Fruit fly (Drosophila melanogaster): ENCODE data around the gene CG14963.

Gene CG14963

dm6 chr3L:3192912-3193311, 20.6 kb upstream of the CG14963 start, which contains the start of gene Hsp83 (continued):
- TF ChIP-seq PHDP (tag; optimal IDR thresholded peaks at IDR 0.05): peak; percentile 98
- no peak for TF ChIP-seq Abd-B (GFP tag; optimal IDR thresholded peaks at IDR 0.05)
- TF ChIP-seq NC2α (GFP tag; optimal IDR thresholded peaks at IDR 0.05): peak; percentile 93
- TF ChIP-seq MTF-1 (GFP tag; optimal IDR thresholded peaks at IDR 0.05; ENCODE audit: borderline replicate concordance): peak; percentile 99
- TF ChIP-seq CG17612 (GFP tag; IDR thresholded peaks at IDR 0.05): peak; percentile 85
- TF ChIP-seq CG10462 (GFP tag; optimal IDR thresholded peaks at IDR 0.05): peak; percentile 80
- peak; percentile 86 for TF ChIP-seq Dip3 (GFP tag; optimal IDR thresholded peaks at IDR 0.05)
- peak; percentile 94 for TF ChIP-seq CG13624 (GFP tag; optimal IDR thresholded peaks at IDR 0.05)
- peak; percentile 89 for TF ChIP-seq CG2116 (GFP tag; optimal IDR thresholded peaks at IDR 0.05)
- TF ChIP-seq TFAM (GFP tag; optimal IDR thresholded peaks at IDR 0.05): peak; percentile 89
- peak; percentile 94 for TF ChIP-seq CG2202 (tag; optimal IDR thresholded peaks at IDR 0.05)
- 0 out of 2 replicates have a peak, but pooled peaks have one; percentile 17 for TF ChIP-seq Lim3 (GFP tag; IDR thresholded peaks at IDR 0.05)
- TF ChIP-seq Dp (GFP tag; optimal IDR thresholded peaks at IDR 0.05): peak; percentile 94
- TF ChIP-seq Bteb2 (GFP tag; optimal IDR thresholded peaks at IDR 0.05): peak; percentile 90
- peak; percentile 100 for TF ChIP-seq lab (GFP tag; optimal IDR thresholded peaks at IDR 0.05)
- peak; percentile 83 for TF ChIP-seq trem (tag; optimal IDR thresholded peaks at IDR 0.05)
- TF ChIP-seq pum (GFP tag; optimal IDR thresholded peaks at IDR 0.05): peak; percentile 81
- TF ChIP-seq CG16863 (GFP tag; optimal IDR thresholded peaks at IDR 0.05): peak; percentile 90
- TF ChIP-seq CG14050 (GFP tag; IDR thresholded peaks at IDR 0.05): peak; percentile 92
- TF ChIP-seq grn (GFP tag; optimal IDR thresholded peaks at IDR 0.05): peak; percentile 81
- peak; percentile 96 for TF ChIP-seq her (GFP tag; optimal IDR thresholded peaks at IDR 0.05)
- TF ChIP-seq pros (GFP tag; optimal IDR thresholded peaks at IDR 0.05): peak; percentile 82
- peak; percentile 81; the same call in 1 of the 2 replicates for TF ChIP-seq bowl (GFP tag; IDR thresholded peaks at IDR 0.05)
- peak; percentile 96 for TF ChIP-seq CHES-1-like (GFP tag; optimal IDR thresholded peaks at IDR 0.05)
- TF ChIP-seq danr (GFP tag; IDR thresholded peaks at IDR 0.05): peak; percentile 63
- peak; percentile 76 for TF ChIP-seq twi (tag; optimal IDR thresholded peaks at IDR 0.05)
- TF ChIP-seq CG31441 (GFP tag; IDR thresholded peaks at IDR 0.05): peak; percentile 91
- peak; percentile 92 for TF ChIP-seq H15 (GFP tag; IDR thresholded peaks at IDR 0.05)
- peak; percentile 74 for TF ChIP-seq CG12155 (GFP tag; optimal IDR thresholded peaks at IDR 0.05)
- TF ChIP-seq Ssrp (tag; optimal IDR thresholded peaks at IDR 0.05): peak; percentile 58
- TF ChIP-seq sob (GFP tag; IDR thresholded peaks at IDR 0.05): peak; percentile 97
- peak; percentile 99 for TF ChIP-seq CG10267 (tag; optimal IDR thresholded peaks at IDR 0.05)
- TF ChIP-seq Hmx (GFP tag; optimal IDR thresholded peaks at IDR 0.05): peak; percentile 39
- peak; percentile 69 for TF ChIP-seq D19A (tag; optimal IDR thresholded peaks at IDR 0.05)
- TF ChIP-seq CG13894 (tag; optimal IDR thresholded peaks at IDR 0.05): peak; percentile 97
- TF ChIP-seq Nf-YB (GFP tag; optimal IDR thresholded peaks at IDR 0.05): peak; percentile 81
- peak; percentile 96 for TF ChIP-seq NFAT (GFP tag; IDR thresholded peaks at IDR 0.05)
- peak; percentile 85 for TF ChIP-seq CG10366 (GFP tag; IDR thresholded peaks at IDR 0.05)
- peak; percentile 100 for TF ChIP-seq CG6765 (GFP tag; optimal IDR thresholded peaks at IDR 0.05)
- TF ChIP-seq CG16779 (GFP tag; IDR thresholded peaks at IDR 0.05): peak; percentile 96
- peak; percentile 91 for TF ChIP-seq disco-r (GFP tag; optimal IDR thresholded peaks at IDR 0.05)
- peak; percentile 86 for TF ChIP-seq CG2120 (GFP tag; optimal IDR thresholded peaks at IDR 0.05)
- TF ChIP-seq CG8290 (GFP tag; optimal IDR thresholded peaks at IDR 0.05): peak; percentile 91
- peak; percentile 97 for TF ChIP-seq CG8290 (tag; optimal IDR thresholded peaks at IDR 0.05)
- TF ChIP-seq CG12659 (GFP tag; optimal IDR thresholded peaks at IDR 0.05): peak; percentile 98
- TF ChIP-seq Oli (tag; optimal IDR thresholded peaks at IDR 0.05): peak; percentile 86
- TF ChIP-seq ind (GFP tag; optimal IDR thresholded peaks at IDR 0.05): peak; percentile 84
- TF ChIP-seq Dbx (GFP tag; IDR thresholded peaks at IDR 0.05): peak; percentile 95
- TF ChIP-seq CG7745 (tag; optimal IDR thresholded peaks at IDR 0.05): peak; percentile 80
- peak; percentile 99 for TF ChIP-seq CG7928 (GFP tag; optimal IDR thresholded peaks at IDR 0.05)
- TF ChIP-seq zen2 (GFP tag; IDR thresholded peaks at IDR 0.05; ENCODE audit: partially characterized antibody): no peak; the same call in 2 of the 3 replicates
